Worm (Caenorhabditis elegans) whole organism, mixed stage, embryonic: Measurements from ENCODE around the gene T25F10.1.

ENCODE experiments used
- snpc-4 ChIP-seq: fragments of 150-350 bp; optimal IDR thresholded peaks from 2 replicates; lab custom pipeline; 2014; ENCODE audit warnings: missing biosample characterization, missing genetic modification characterization
- unc-62 ChIP-seq: fragments of 150-350 bp; optimal IDR thresholded peaks from 2 replicates; lab custom pipeline; 2014; ENCODE audit warnings: missing biosample characterization, missing genetic modification reagents, missing genetic modification characterization

DNA sequence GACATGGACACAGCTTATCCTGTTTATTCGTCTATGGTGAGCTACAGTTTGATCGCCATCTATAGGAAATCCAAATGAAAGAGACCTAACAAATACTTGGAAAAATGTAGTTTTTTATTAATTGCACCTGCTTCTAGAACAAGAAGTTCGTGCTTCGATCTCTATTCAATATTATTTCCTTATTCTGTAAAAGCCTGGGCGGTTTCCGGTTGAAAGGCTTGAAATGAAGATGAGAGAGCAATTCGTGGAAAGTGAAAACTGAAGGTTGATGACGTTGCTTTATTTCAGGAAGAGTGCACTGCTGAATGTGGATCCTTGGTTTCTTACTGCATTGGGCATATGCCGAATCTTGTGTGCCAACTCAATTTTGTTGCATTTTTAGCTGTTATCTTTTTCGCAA lies 12.4 kb downstream of the T25F10.1 start:
- no peak for TF ChIP-seq unc-62 (GFP tag; lab: Kevin White, UChicago)
- TF ChIP-seq snpc-4 (tag; lab: Kevin White, UChicago): no peak
